Fruit fly (Drosophila melanogaster): Measurements from ENCODE around the gene CG3457.
A peak's percentile ranks its signal among the peaks of the same experiment; 100 is the strongest.

Gene CG3457

dm6 chrX:2184563-2184962 is 3.1 kb upstream of the CG3457 start, which contains the start of the genes Nmd3 and CG17776 (continued):
- TF ChIP-seq Sox102F (GFP tag; optimal IDR thresholded peaks at IDR 0.05) (no peak), Sox15 (GFP tag; optimal IDR thresholded peaks at IDR 0.05) (no peak), Smox (GFP tag; optimal IDR thresholded peaks at IDR 0.05) (no peak), CG6163 (GFP tag; IDR thresholded peaks at IDR 0.05) (no peak), CG6854 (GFP tag; optimal IDR thresholded peaks at IDR 0.05) (no peak), CG3032 (tag; optimal IDR thresholded peaks at IDR 0.05) (peak; percentile 12), CG7368 (GFP tag; optimal IDR thresholded peaks at IDR 0.05) (no peak), Sox14 (GFP tag; optimal IDR thresholded peaks at IDR 0.05) (peak; percentile 15)

DNA sequence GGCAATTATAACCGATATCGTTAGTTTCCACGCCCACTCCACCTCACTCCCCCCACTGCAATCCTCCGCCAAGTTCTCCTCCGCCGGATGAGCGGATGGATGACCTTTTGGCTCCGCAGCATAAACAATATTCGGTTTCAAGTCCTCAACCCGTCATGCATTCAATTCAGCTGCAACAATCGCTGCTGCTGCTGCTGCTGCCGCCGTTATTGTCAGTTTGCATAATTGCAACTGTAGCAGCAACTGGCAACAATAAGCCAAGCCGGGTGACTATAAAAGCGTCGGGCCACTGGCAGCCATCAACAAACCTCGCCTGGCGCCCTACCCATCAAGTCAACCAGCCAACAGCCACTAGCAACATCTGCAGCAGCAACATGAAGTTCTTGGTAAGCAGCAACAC is 1.1 kb upstream of the CG3457 start, which contains the start of gene CG17777:
Gene CG17777, plus strand, starts transcription at position 301 of the 400 bp plus-strand sequence.
- no peak for TF ChIP-seq pdm3 (GFP tag; optimal IDR thresholded peaks at IDR 0.05)
- TF ChIP-seq CG11762 (GFP tag; optimal IDR thresholded peaks at IDR 0.05; ENCODE audit: insufficient read depth), result no peak
- TF ChIP-seq Sox15 (GFP tag; optimal IDR thresholded peaks at IDR 0.05), result no peak
- no peak for TF ChIP-seq achi (GFP tag; optimal IDR thresholded peaks at IDR 0.05)
- no peak for TF ChIP-seq OdsH (GFP tag; optimal IDR thresholded peaks at IDR 0.05)
- no peak for TF ChIP-seq CG3919 (GFP tag; optimal IDR thresholded peaks at IDR 0.05)
- TF ChIP-seq dsx (GFP tag; optimal IDR thresholded peaks at IDR 0.05; ENCODE audit: poor library complexity, severe bottlenecking), result no peak
- TF ChIP-seq CG6808 (GFP tag; optimal IDR thresholded peaks at IDR 0.05), result no peak
- TF ChIP-seq CG8119 (GFP tag; IDR thresholded peaks at IDR 0.05), result no peak
- no peak for TF ChIP-seq fd85E (GFP tag; optimal IDR thresholded peaks at IDR 0.05)
- no peak for TF ChIP-seq Hr4 (GFP tag; optimal IDR thresholded peaks at IDR 0.05)
- TF ChIP-seq ss (GFP tag; optimal IDR thresholded peaks at IDR 0.05), result no peak
- no peak for TF ChIP-seq Sox14 (GFP tag; optimal IDR thresholded peaks at IDR 0.05)
- no peak for TF ChIP-seq CG6163 (GFP tag; IDR thresholded peaks at IDR 0.05)
- TF ChIP-seq CG11294 (GFP tag; IDR thresholded peaks at IDR 0.05), result no peak
- TF ChIP-seq CG16779 (tag; optimal IDR thresholded peaks at IDR 0.05), result no peak
- no peak for TF ChIP-seq spab (GFP tag; optimal IDR thresholded peaks at IDR 0.05)

DNA sequence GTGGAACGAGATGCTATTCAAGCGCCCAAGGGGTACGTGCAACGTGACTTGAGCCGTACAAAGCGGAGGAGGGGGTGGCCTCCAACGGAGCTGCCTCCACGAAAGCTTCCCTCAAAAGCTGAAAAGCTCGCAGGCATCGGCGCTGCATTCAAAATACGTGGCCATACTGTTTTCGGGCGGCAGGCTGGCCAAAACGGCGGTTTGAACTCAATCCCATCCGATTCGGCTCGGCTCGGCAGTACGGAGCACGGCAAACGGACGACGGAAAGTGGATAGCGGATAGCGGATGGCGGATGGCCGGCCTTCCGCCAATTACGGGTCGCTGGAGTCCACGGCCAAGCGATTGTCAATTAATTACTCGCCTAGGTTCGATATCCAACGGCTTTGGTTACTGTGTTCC is 1.3 kb downstream of the CG3457 start, which contains the start of gene Mct1:
Gene Mct1, plus strand, starts transcription at position 301 of the 400 bp plus-strand sequence.
- TF ChIP-seq CG6276 (GFP tag; optimal IDR thresholded peaks at IDR 0.05) (no peak), CG1621 (tag; optimal IDR thresholded peaks at IDR 0.05) (no peak), acj6 (GFP tag; optimal IDR thresholded peaks at IDR 0.05) (no peak), CG6854 (GFP tag; optimal IDR thresholded peaks at IDR 0.05) (no peak), topi (GFP tag; optimal IDR thresholded peaks at IDR 0.05) (no peak), CG4318 (GFP tag; optimal IDR thresholded peaks at IDR 0.05) (no peak)

DNA sequence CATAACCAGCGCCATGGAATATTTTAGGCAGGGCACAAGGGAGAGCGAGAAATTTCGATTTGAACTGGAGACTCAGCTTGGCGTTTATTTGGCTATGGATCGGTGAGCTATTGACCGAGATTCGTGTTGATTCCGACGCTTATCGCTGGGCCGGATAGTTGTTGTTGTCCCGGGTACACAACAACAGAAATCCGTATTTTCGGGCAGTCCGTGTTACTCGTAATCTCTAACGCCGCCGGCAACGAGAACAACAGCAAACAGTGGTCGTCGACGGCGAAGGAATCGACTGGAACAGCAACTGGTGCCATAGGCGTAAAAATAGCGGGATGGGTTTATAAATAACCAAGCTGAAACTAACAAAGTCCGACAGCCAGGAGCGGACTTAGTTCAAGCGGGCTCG is 4.3 kb downstream of the CG3457 start:
- TF ChIP-seq fkh (GFP tag; optimal IDR thresholded peaks at IDR 0.05) (peak; percentile 49), CG6792 (GFP tag; optimal IDR thresholded peaks at IDR 0.05) (no peak), CG32006 (GFP tag; optimal IDR thresholded peaks at IDR 0.05) (no peak), Eip75B (GFP tag; optimal IDR thresholded peaks at IDR 0.05) (no peak), CG16779 (tag; optimal IDR thresholded peaks at IDR 0.05) (no peak), svp (GFP tag) (peak; percentile 81), Smox (GFP tag; optimal IDR thresholded peaks at IDR 0.05) (no peak), dac (GFP tag; optimal IDR thresholded peaks at IDR 0.05) (no peak), Hr4 (GFP tag; optimal IDR thresholded peaks at IDR 0.05) (no peak), fd59A (GFP tag; optimal IDR thresholded peaks at IDR 0.05) (no peak), Sox15 (GFP tag; optimal IDR thresholded peaks at IDR 0.05) (no peak), achi (GFP tag; optimal IDR thresholded peaks at IDR 0.05) (no peak)

- TF ChIP-seq vri (GFP tag; optimal IDR thresholded peaks at IDR 0.05), result peak; percentile 82
- TF ChIP-seq cyc (GFP tag; optimal IDR thresholded peaks at IDR 0.05), result no peak
- TF ChIP-seq svp (GFP tag), result peak; percentile 58
These were observed 5.5 kb downstream of the CG3457 start for dm6 chrX:2193158-2193557.

Measured in whole organism, prepupa.